Worm (Caenorhabditis elegans) whole organism, L2 larva: ENCODE results near the gene B0024.13.

ENCODE experiments used
- Y55F3AM.14 ChIP-seq: fragments of 200-800 bp; sonication (Bioruptor generic); optimal IDR thresholded peaks from 2 replicates; lab custom pipeline; 2018; ENCODE audit warnings: mild to moderate bottlenecking, missing genetic modification characterization, missing compliant biosample characterization
- alr-1 ChIP-seq: fragments of 150-350 bp; optimal IDR thresholded peaks from 2 replicates; lab custom pipeline; 2014; ENCODE audit warnings: missing biosample characterization, missing genetic modification characterization
- nhr-6 ChIP-seq: fragments of 150-350 bp; optimal IDR thresholded peaks from 2 replicates; lab custom pipeline; 2014; ENCODE audit warnings: missing biosample characterization, missing genetic modification characterization
- ztf-11 ChIP-seq: sonication (generic microtip); optimal IDR thresholded peaks from 2 replicates; lab custom pipeline; 2017; ENCODE audit warnings: missing biosample characterization, missing genetic modification characterization

DNA sequence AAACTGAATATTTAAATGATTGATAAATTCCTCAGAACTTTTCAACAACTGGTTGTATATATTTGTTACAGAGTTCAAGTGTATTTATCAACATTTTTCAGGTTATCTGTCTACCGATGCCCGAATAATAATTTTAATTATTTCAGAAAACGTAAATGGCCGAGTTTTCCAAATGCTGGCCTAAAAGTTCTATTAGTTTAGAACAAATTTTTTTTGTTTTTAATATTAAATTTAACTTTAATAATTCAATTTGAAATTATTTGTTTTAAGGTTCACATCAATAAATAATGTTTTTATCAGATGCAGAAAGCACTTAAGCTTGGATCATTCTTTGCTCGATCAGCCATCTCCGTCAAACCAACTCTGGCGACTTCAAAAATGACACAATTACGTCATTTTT is 6.1 kb upstream of the B0024.13 start, which contains the start of gene trx-2:
- TF ChIP-seq alr-1: no peak
- no peak for TF ChIP-seq ztf-11
- TF ChIP-seq Y55F3AM.14 (GFP tag; lab: Kevin White, UChicago): no peak
- TF ChIP-seq nhr-6 (tag; lab: Kevin White, UChicago): no peak
